Worm (Caenorhabditis elegans): ENCODE results near the gene gck-2.
A peak's percentile ranks its signal among the peaks of the same experiment; 100 is the strongest.

The gck-2 gene

ce11 chrV:6782260-6782659 is 10.2 kb downstream of the gck-2 start:
- TF ChIP-seq ztf-11 (tag; optimal IDR thresholded peaks at IDR 0.05), result no peak
- TF ChIP-seq vab-7 (GFP tag; IDR thresholded peaks at IDR 0.05), result no peak
- no peak for TF ChIP-seq F49E8.2 (tag; optimal IDR thresholded peaks at IDR 0.05; ENCODE audit: borderline replicate concordance)
- TF ChIP-seq nhr-42 (GFP tag; IDR thresholded peaks at IDR 0.05), result no peak
- TF ChIP-seq unc-130 (GFP tag; optimal IDR thresholded peaks at IDR 0.05), result no peak
- TF ChIP-seq dve-1 (tag; optimal IDR thresholded peaks at IDR 0.05; ENCODE audit: insufficient read depth), result no peak
- TF ChIP-seq D1046.2 (GFP tag; IDR thresholded peaks at IDR 0.05), result no peak
- no peak for TF ChIP-seq php-3 (GFP tag; IDR thresholded peaks at IDR 0.05)
- no peak for TF ChIP-seq set-16 (GFP tag; IDR thresholded peaks at IDR 0.05)
- TF ChIP-seq hmg-1.1 (GFP tag; IDR thresholded peaks at IDR 0.05), result no peak
- TF ChIP-seq lim-7 (GFP tag; IDR thresholded peaks at IDR 0.05), result no peak
- TF ChIP-seq mes-2 (tag; optimal IDR thresholded peaks at IDR 0.05; ENCODE audit: poor library complexity, severe bottlenecking), result no peak
- TF ChIP-seq nhr-102 (tag; optimal IDR thresholded peaks at IDR 0.05), result no peak
- TF ChIP-seq egl-43 (GFP tag; IDR thresholded peaks at IDR 0.05), result no peak
- TF ChIP-seq hif-1 (tag; optimal IDR thresholded peaks at IDR 0.05), result no peak
- TF ChIP-seq rbr-2 (tag; optimal IDR thresholded peaks at IDR 0.05), result no peak
- TF ChIP-seq lin-15B (tag; optimal IDR thresholded peaks at IDR 0.05), result no peak
- no peak for TF ChIP-seq ceh-82 (tag; optimal IDR thresholded peaks at IDR 0.05)
- TF ChIP-seq daf-19 (GFP tag; conservative IDR thresholded peaks at IDR 0.05), result no peak
- no peak for TF ChIP-seq ztf-7 (tag; optimal IDR thresholded peaks at IDR 0.05)

ce11 chrV:6780676-6781075 is 11.8 kb downstream of the gck-2 start:
- TF ChIP-seq ztf-7 (tag; optimal IDR thresholded peaks at IDR 0.05) (no peak), aha-1 (tag) (peak; percentile 34)

- TF ChIP-seq Y105C5A.15 (GFP tag; IDR thresholded peaks at IDR 0.05), result no peak
- TF ChIP-seq aha-1 (tag), result peak; percentile 47
- no peak for TF ChIP-seq zip-11 (GFP tag; IDR thresholded peaks at IDR 0.05)
- no peak for TF ChIP-seq php-3 (GFP tag; IDR thresholded peaks at IDR 0.05)
- no peak for TF ChIP-seq madf-5 (GFP tag; IDR thresholded peaks at IDR 0.05)
These were observed 12.3 kb downstream of the gck-2 start, which contains the start of gene ZC404.15 for ce11 chrV:6780166-6780565. Gene ZC404.15, plus strand, starts transcription at chrV:6780466.

- TF ChIP-seq R02D3.7 (tag; optimal IDR thresholded peaks at IDR 0.05) (no peak), nhr-111 (GFP tag; optimal IDR thresholded peaks at IDR 0.05) (no peak), lim-7 (GFP tag; IDR thresholded peaks at IDR 0.05) (no peak), mep-1 (tag; optimal IDR thresholded peaks at IDR 0.05) (no peak), hmg-1.1 (GFP tag; IDR thresholded peaks at IDR 0.05) (no peak), madf-5 (GFP tag; IDR thresholded peaks at IDR 0.05) (no peak), Y75B8A.6 (GFP tag; IDR thresholded peaks at IDR 0.05) (no peak), hlh-30 (tag; optimal IDR thresholded peaks at IDR 0.05; ENCODE audit: insufficient read depth) (no peak)
These were observed 14.0 kb downstream of the gck-2 start for ce11 chrV:6778457-6778856.

ce11 chrV:6775708-6776107 is 16.8 kb downstream of the gck-2 start, which contains the start of gene srh-28:
Gene srh-28, minus strand, starts transcription at chrV:6775808.
- TF ChIP-seq lsy-2 (tag; optimal IDR thresholded peaks at IDR 0.05), result no peak
- TF ChIP-seq unc-62 (GFP tag; optimal IDR thresholded peaks at IDR 0.05 in 1 of 2), result peak in 1 of 2 experiments; percentile 22
- TF ChIP-seq unc-62 (tag; optimal IDR thresholded peaks at IDR 0.05), result no peak

- no peak for TF ChIP-seq nhr-111 (GFP tag; optimal IDR thresholded peaks at IDR 0.05)
- no peak for TF ChIP-seq ztf-11 (tag; optimal IDR thresholded peaks at IDR 0.05)
- TF ChIP-seq zip-11 (GFP tag; IDR thresholded peaks at IDR 0.05), result no peak
- TF ChIP-seq Y48G9A.11 (GFP tag; IDR thresholded peaks at IDR 0.05), result no peak
- TF ChIP-seq mxl-2 (GFP tag; conservative IDR thresholded peaks at IDR 0.05), result no peak
- no peak for TF ChIP-seq lin-38 (GFP tag; IDR thresholded peaks at IDR 0.05)
- TF ChIP-seq tag-97 (GFP tag; IDR thresholded peaks at IDR 0.05), result no peak
- TF ChIP-seq mes-2 (tag; optimal IDR thresholded peaks at IDR 0.05; ENCODE audit: poor library complexity, severe bottlenecking), result no peak
- no peak for TF ChIP-seq vab-7 (GFP tag; IDR thresholded peaks at IDR 0.05)
- no peak for TF ChIP-seq zip-2 (tag; optimal IDR thresholded peaks at IDR 0.05)
These were observed 18.7 kb downstream of the gck-2 start, which contains the start of gene ZC404.16 for ce11 chrV:6773735-6774134. Gene ZC404.16, minus strand, starts transcription at chrV:6773835.
